Fruit fly (Drosophila melanogaster) whole organism, wandering third instar larva: ENCODE results near the gene CG33169.

Experiments used
- Abd-B ChIP-seq: fragments of >200 bp; optimal IDR thresholded peaks from 2 replicates; lab custom pipeline; 2017; ENCODE audit warnings: missing biosample characterization, missing genetic modification characterization
- CG32264 ChIP-seq: fragments of 200-800 bp; sonication (Bioruptor generic); optimal IDR thresholded peaks from 2 replicates; lab custom pipeline; 2016; ENCODE audit warnings: missing biosample characterization, missing genetic modification characterization
- CG9705 ChIP-seq: fragments of 200-800 bp; sonication (Bioruptor generic); optimal IDR thresholded peaks from 2 replicates; lab custom pipeline; 2018; ENCODE audit warnings: missing biosample characterization, mild to moderate bottlenecking, missing genetic modification characterization
- CrebA ChIP-seq: fragments of 200-800 bp; sonication (Bioruptor generic); optimal IDR thresholded peaks from 2 replicates; lab custom pipeline; 2016; ENCODE audit warnings: missing biosample characterization, mild to moderate bottlenecking, missing genetic modification characterization, borderline replicate concordance
- Dfd ChIP-seq: fragments of >200 bp; optimal IDR thresholded peaks from 2 replicates; lab custom pipeline; 2017; ENCODE audit warnings: missing biosample characterization, missing genetic modification characterization
- Dif ChIP-seq: fragments of 200-275, 200-300 bp; sonication (Bioruptor generic); optimal IDR thresholded peaks from 2 replicates; lab custom pipeline; 2018; ENCODE audit warnings: missing biosample characterization, missing genetic modification characterization; ENCODE audit not compliant: partially characterized antibody
- GATAd ChIP-seq: sonication (Bioruptor generic); optimal IDR thresholded peaks from 2 replicates; lab custom pipeline; 2016; ENCODE audit warnings: missing biosample characterization, missing genetic modification characterization
- HLH106 ChIP-seq: fragments of 200-800 bp; optimal IDR thresholded peaks from 3 replicates; lab custom pipeline; 2019; ENCODE audit warnings: missing biosample characterization, mild to moderate bottlenecking, missing genetic modification characterization, moderate library complexity
- Hnf4 ChIP-seq: fragments of 200-800 bp; sonication (Bioruptor generic); optimal IDR thresholded peaks from 2 replicates; lab custom pipeline; 2016; ENCODE audit warnings: missing biosample characterization, mild to moderate bottlenecking, missing genetic modification characterization
- Hr78 ChIP-seq: fragments of >200 bp; optimal IDR thresholded peaks from 2 replicates; lab custom pipeline; 2017; ENCODE audit warnings: missing biosample characterization, missing genetic modification characterization
- Hr83 ChIP-seq: fragments of 200-300 bp; sonication (Bioruptor generic); optimal IDR thresholded peaks from 2 replicates; lab custom pipeline; 2016; ENCODE audit warnings: missing biosample characterization, mild to moderate bottlenecking, missing genetic modification characterization, moderate library complexity; ENCODE audit not compliant: poor library complexity, severe bottlenecking
- Jra ChIP-seq: sonication (Bioruptor generic); optimal IDR thresholded peaks from 2 replicates; lab custom pipeline; 2016; ENCODE audit warnings: missing biosample characterization, missing genetic modification characterization
- Mio ChIP-seq: sonication (Bioruptor generic); optimal IDR thresholded peaks from 2 replicates; lab custom pipeline; 2016; ENCODE audit warnings: missing biosample characterization, missing genetic modification characterization
- Myc ChIP-seq: fragments of >200 bp; optimal IDR thresholded peaks from 2 replicates; lab custom pipeline; 2017
- N ChIP-seq: fragments of >200 bp; optimal IDR thresholded peaks from 2 replicates; lab custom pipeline; 2018; ENCODE audit warnings: missing biosample characterization, missing external identifiers, missing genetic modification characterization
- OdsH ChIP-seq: fragments of 200-800 bp; sonication (Bioruptor generic); optimal IDR thresholded peaks from 2 replicates; lab custom pipeline; 2016; ENCODE audit warnings: missing biosample characterization, mild to moderate bottlenecking, missing genetic modification characterization
- Rel ChIP-seq, 2 experiments: fragments of 200-800 bp; sonication (Bioruptor generic) in 1 of 2; optimal IDR thresholded peaks; 2 replicates in 1 of 2; 3 replicates in 1 of 2; lab custom pipeline; 2016 to 2019; ENCODE audit warnings: mild to moderate bottlenecking in 2 of 2, missing biosample characterization in 2 of 2, missing genetic modification characterization in 2 of 2, moderate library complexity in 1 of 2
- Sp1 ChIP-seq: fragments of 200-800 bp; sonication (Bioruptor generic); optimal IDR thresholded peaks from 3 replicates; lab custom pipeline; 2019; ENCODE audit warnings: missing biosample characterization, mild to moderate bottlenecking, missing genetic modification characterization, moderate library complexity
- Vsx2 ChIP-seq: fragments of 200-300, 225-300 bp; sonication (Bioruptor generic); optimal IDR thresholded peaks from 2 replicates; lab custom pipeline; 2018; ENCODE audit warnings: missing biosample characterization, missing genetic modification characterization; ENCODE audit not compliant: partially characterized antibody
- br ChIP-seq: fragments of 200-800 bp; sonication (Bioruptor generic); optimal IDR thresholded peaks from 2 replicates; lab custom pipeline; 2016; ENCODE audit warnings: missing biosample characterization, missing genetic modification characterization
- brk ChIP-seq: fragments of 200-800 bp; sonication (Bioruptor generic); optimal IDR thresholded peaks from 2 replicates; lab custom pipeline; 2016; ENCODE audit warnings: missing biosample characterization, mild to moderate bottlenecking, missing genetic modification characterization
- dl ChIP-seq, 2 experiments: fragments of 175-275, 200-275 bp in 1 of 2; fragments of 200-275 bp in 1 of 2; sonication (Bioruptor generic); optimal IDR thresholded peaks; lab custom pipeline; 2018; ENCODE audit warnings: mild to moderate bottlenecking in 2 of 2, missing biosample characterization in 2 of 2, missing genetic modification characterization in 2 of 2, moderate library complexity in 2 of 2; ENCODE audit not compliant: partially characterized antibody in 2 of 2, insufficient read depth in 1 of 2
- dmrt93B ChIP-seq: fragments of 200-800 bp; sonication (Bioruptor generic); optimal IDR thresholded peaks from 2 replicates; lab custom pipeline; 2018; ENCODE audit warnings: missing biosample characterization, mild to moderate bottlenecking, missing genetic modification characterization
- dsf ChIP-seq: sonication (Bioruptor generic); optimal IDR thresholded peaks from 2 replicates; lab custom pipeline; 2016; ENCODE audit warnings: missing biosample characterization, missing genetic modification characterization, borderline replicate concordance
- ey ChIP-seq: fragments of 200-800 bp; sonication (Bioruptor generic); optimal IDR thresholded peaks from 2 replicates; lab custom pipeline; 2016; ENCODE audit warnings: missing biosample characterization, missing genetic modification characterization
- foxo ChIP-seq, 2 experiments: fragments of 200-800 bp; sonication (Bioruptor generic); optimal IDR thresholded peaks; 2 replicates in 1 of 2; 3 replicates in 1 of 2; lab custom pipeline; 2016 to 2017; ENCODE audit warnings: missing biosample characterization in 2 of 2, missing genetic modification characterization in 2 of 2
- fru ChIP-seq: fragments of 200-800 bp; sonication (Bioruptor generic); optimal IDR thresholded peaks from 3 replicates; lab custom pipeline; 2016; ENCODE audit warnings: missing biosample characterization, mild to moderate bottlenecking, missing genetic modification characterization
- h ChIP-seq: fragments of 200-800 bp; sonication (Bioruptor generic); optimal IDR thresholded peaks from 3 replicates; lab custom pipeline; 2016; ENCODE audit warnings: missing biosample characterization, mild to moderate bottlenecking, missing genetic modification characterization
- jim ChIP-seq: fragments of 175-275, 200-325 bp; sonication (Bioruptor generic); optimal IDR thresholded peaks from 2 replicates; lab custom pipeline; 2016; ENCODE audit warnings: missing biosample characterization, mild to moderate bottlenecking, missing genetic modification characterization
- lola ChIP-seq: fragments of >200 bp; optimal IDR thresholded peaks from 2 replicates; lab custom pipeline; 2017; ENCODE audit warnings: missing biosample characterization, missing genetic modification characterization
- pan ChIP-seq: fragments of >200 bp; optimal IDR thresholded peaks from 2 replicates; lab custom pipeline; 2017
- psq ChIP-seq: fragments of 200-800 bp; sonication (Bioruptor generic); optimal IDR thresholded peaks from 3 replicates; lab custom pipeline; 2017; ENCODE audit warnings: missing biosample characterization, mild to moderate bottlenecking, missing genetic modification characterization, moderate library complexity
- rgr ChIP-seq: fragments of 200-800 bp; sonication (Bioruptor generic); optimal IDR thresholded peaks from 3 replicates; lab custom pipeline; 2016; ENCODE audit warnings: missing biosample characterization, mild to moderate bottlenecking, missing genetic modification characterization
- sage ChIP-seq: fragments of 200-800 bp; sonication (Bioruptor generic); optimal IDR thresholded peaks from 2 replicates; lab custom pipeline; 2016; ENCODE audit warnings: missing biosample characterization, mild to moderate bottlenecking, missing genetic modification characterization
- sv ChIP-seq: fragments of 200-800 bp; sonication (Bioruptor generic); optimal IDR thresholded peaks from 3 replicates; lab custom pipeline; 2016; ENCODE audit warnings: missing biosample characterization, missing genetic modification characterization
- tai ChIP-seq: sonication (Bioruptor generic); optimal IDR thresholded peaks from 2 replicates; lab custom pipeline; 2016; ENCODE audit warnings: missing biosample characterization, missing genetic modification characterization
- usp ChIP-seq: fragments of >200 bp; optimal IDR thresholded peaks from 2 replicates; lab custom pipeline; 2017; ENCODE audit warnings: missing biosample characterization, missing genetic modification characterization
- woc ChIP-seq: sonication (Bioruptor generic); optimal IDR thresholded peaks from 2 replicates; lab custom pipeline; 2016; ENCODE audit warnings: missing biosample characterization, mild to moderate bottlenecking, missing genetic modification characterization

Gene CG33169

DNA sequence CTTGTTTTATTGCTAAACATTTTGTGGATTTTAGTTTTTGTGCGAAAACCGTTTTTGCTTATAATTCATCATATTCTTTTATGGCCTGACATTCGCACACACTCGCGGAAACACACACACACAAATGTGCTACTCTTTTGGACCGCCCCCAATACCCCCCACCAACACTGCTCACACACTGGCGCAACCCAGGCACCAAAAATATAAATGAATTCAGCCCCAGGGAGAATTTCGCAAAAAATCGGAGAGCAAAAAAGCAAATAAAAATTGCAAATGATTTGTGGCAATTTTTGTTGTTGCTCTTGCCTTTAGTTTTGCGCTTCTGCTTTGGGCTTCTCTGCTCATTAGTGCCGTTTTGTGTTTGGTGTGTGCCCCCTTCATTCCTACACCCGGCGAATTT is 40.4 kb upstream of the CG33169 start:
- TF ChIP-seq CG32264: no peak
- TF ChIP-seq CrebA: no peak
- TF ChIP-seq CG9705 (GFP tag; lab: Kevin White, UChicago): no peak
- TF ChIP-seq jim (GFP tag; lab: Kevin White, UChicago): peak; percentile 83
- TF ChIP-seq woc (GFP tag; lab: Kevin White, UChicago): no peak
- peak in 1 of 2 experiments; percentile 33 for TF ChIP-seq dl (GFP tag; optimal IDR thresholded peaks at IDR 0.05; lab: Kevin White, UChicago; ENCODE audit: insufficient read depth in 1 of 2, partially characterized antibody in 2 of 2)
- TF ChIP-seq brk (GFP tag; lab: Kevin White, UChicago): no peak
- TF ChIP-seq ey (GFP tag; lab: Kevin White, UChicago): no peak
- TF ChIP-seq br (GFP tag; lab: Kevin White, UChicago): no peak
- no peak for TF ChIP-seq rgr (GFP tag; lab: Kevin White, UChicago)
- TF ChIP-seq Sp1: no peak
- no peak for TF ChIP-seq Mio (GFP tag; lab: Kevin White, UChicago)
- no peak for TF ChIP-seq fru (GFP tag; lab: Kevin White, UChicago)
- no peak for TF ChIP-seq Hnf4
- TF ChIP-seq foxo (GFP tag; optimal IDR thresholded peaks at IDR 0.05; lab: Kevin White, UChicago): peak in 1 of 2 experiments; percentile 48
- TF ChIP-seq Abd-B (GFP tag; lab: Kevin White, UChicago): no peak
- no peak for TF ChIP-seq lola (GFP tag; lab: Kevin White, UChicago)
- no peak for TF ChIP-seq HLH106 (tag; lab: Kevin White, UChicago)
- no peak for TF ChIP-seq sv (GFP tag; lab: Kevin White, UChicago)
- TF ChIP-seq N: peak; percentile 5
- no peak for TF ChIP-seq Dfd (GFP tag; lab: Kevin White, UChicago)
- TF ChIP-seq Dif (GFP tag; lab: Kevin White, UChicago): peak; percentile 28
- no peak for TF ChIP-seq Hr78 (GFP tag; lab: Kevin White, UChicago)
- no peak for TF ChIP-seq dsf (GFP tag; lab: Kevin White, UChicago)
- no peak for TF ChIP-seq pan (lab: Kevin White, UChicago)
- TF ChIP-seq OdsH (GFP tag; lab: Kevin White, UChicago): no peak
- TF ChIP-seq sage (GFP tag; lab: Kevin White, UChicago): no peak
- TF ChIP-seq Myc: no peak
- peak; percentile 8 for TF ChIP-seq Vsx2 (GFP tag; lab: Kevin White, UChicago)
- no peak for TF ChIP-seq Jra
- no peak for TF ChIP-seq tai (GFP tag; lab: Kevin White, UChicago)
- TF ChIP-seq Rel (GFP tag; optimal IDR thresholded peaks at IDR 0.05; lab: Kevin White, UChicago): peak; percentile 32
- TF ChIP-seq Rel (tag; optimal IDR thresholded peaks at IDR 0.05; lab: Kevin White, UChicago): no peak
- TF ChIP-seq Hr83: no peak
- no peak for TF ChIP-seq GATAd
- TF ChIP-seq dmrt93B (GFP tag; lab: Kevin White, UChicago): no peak
- peak; percentile 68 for TF ChIP-seq psq

DNA sequence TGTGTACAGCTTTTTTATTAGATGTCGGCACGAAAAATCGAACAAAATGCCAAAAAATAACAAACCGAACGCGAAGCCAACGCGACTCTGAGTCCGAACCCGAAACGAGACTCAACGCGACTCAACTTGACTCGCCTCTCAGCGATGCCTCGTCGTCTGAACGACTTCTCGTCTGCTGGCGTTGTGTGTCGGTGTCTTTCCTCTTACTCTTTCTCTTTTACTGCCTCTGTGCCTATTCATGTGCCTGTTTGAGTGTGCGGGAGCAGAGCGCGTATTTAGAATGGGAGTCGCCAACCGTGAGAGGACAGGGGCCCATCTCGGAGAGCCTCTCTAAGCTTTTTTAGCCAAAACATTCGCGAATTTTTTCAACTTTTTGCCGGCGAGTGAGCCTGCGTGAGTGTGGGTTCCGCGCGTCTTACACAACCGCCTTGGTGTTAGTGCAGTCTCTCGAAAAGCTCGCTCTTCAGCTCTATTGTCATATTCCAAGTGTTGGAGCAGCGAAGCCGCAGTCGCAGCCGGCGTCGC is 38.9 kb upstream of the CG33169 start:
- TF ChIP-seq Myc (no peak), CrebA (peak; percentile 96), rgr (GFP tag; lab: Kevin White, UChicago) (peak; percentile 47), lola (GFP tag; lab: Kevin White, UChicago) (no peak), woc (GFP tag; lab: Kevin White, UChicago) (no peak), HLH106 (tag; lab: Kevin White, UChicago) (peak; percentile 28), Abd-B (GFP tag; lab: Kevin White, UChicago) (no peak), sv (GFP tag; lab: Kevin White, UChicago) (no peak), usp (GFP tag; lab: Kevin White, UChicago) (no peak), pan (lab: Kevin White, UChicago) (no peak), h (peak; percentile 76), Hr83 (peak; percentile 75), jim (GFP tag; lab: Kevin White, UChicago) (peak; percentile 95), Hnf4 (peak; percentile 72), br (GFP tag; lab: Kevin White, UChicago) (peak; percentile 43), dmrt93B (GFP tag; lab: Kevin White, UChicago) (no peak), Hr78 (GFP tag; lab: Kevin White, UChicago) (no peak), fru (GFP tag; lab: Kevin White, UChicago) (peak; percentile 58), dl (GFP tag; optimal IDR thresholded peaks at IDR 0.05; lab: Kevin White, UChicago; ENCODE audit: insufficient read depth in 1 of 2, partially characterized antibody in 2 of 2) (peak; percentile 88 to 98), ey (GFP tag; lab: Kevin White, UChicago) (no peak), foxo (GFP tag; optimal IDR thresholded peaks at IDR 0.05; lab: Kevin White, UChicago) (peak; percentile 37 to 52), brk (GFP tag; lab: Kevin White, UChicago) (peak; percentile 81), Jra (peak; percentile 76), Rel (GFP tag; optimal IDR thresholded peaks at IDR 0.05; lab: Kevin White, UChicago) (peak; percentile 96), Rel (tag; optimal IDR thresholded peaks at IDR 0.05; lab: Kevin White, UChicago) (peak; percentile 41), N (peak; percentile 67), CG9705 (GFP tag; lab: Kevin White, UChicago) (no peak), Dif (GFP tag; lab: Kevin White, UChicago) (peak; percentile 99), OdsH (GFP tag; lab: Kevin White, UChicago) (peak; percentile 51), tai (GFP tag; lab: Kevin White, UChicago) (peak; percentile 50), CG32264 (no peak), Sp1 (peak; percentile 69), psq (peak; percentile 80), sage (GFP tag; lab: Kevin White, UChicago) (peak; percentile 36), Vsx2 (GFP tag; lab: Kevin White, UChicago) (peak; percentile 95), GATAd (no peak), Mio (GFP tag; lab: Kevin White, UChicago) (no peak), dsf (GFP tag; lab: Kevin White, UChicago) (no peak)
